Worm (Caenorhabditis elegans) whole organism, young adult: Measurements from ENCODE around the gene F47B8.2.

Source experiments
- B0035.1 ChIP-seq: sonication (generic microtip); optimal IDR thresholded peaks from 2 replicates; lab custom pipeline; 2016; ENCODE audit warnings: missing genetic modification characterization, mild to moderate bottlenecking, missing compliant biosample characterization, missing genotype, missing genetic modification reagents
- C17E4.6 ChIP-seq: fragments of 200-800 bp; sonication (Bioruptor generic); IDR thresholded peaks from 2 replicates; pipeline ENCODE4 v1.3.6; 2022; ENCODE audit warnings: missing genetic modification reagents, missing genetic modification characterization, missing compliant biosample characterization
- D2030.7 ChIP-seq: fragments of 200-800 bp; sonication (Bioruptor generic); IDR thresholded peaks from 2 replicates; pipeline ENCODE4 v1.3.6; 2022; ENCODE audit warnings: missing genetic modification reagents, missing genetic modification characterization, missing compliant biosample characterization
- F10E7.11 ChIP-seq: sonication (generic microtip); optimal IDR thresholded peaks from 2 replicates; lab custom pipeline; 2017; ENCODE audit warnings: mild to moderate bottlenecking, missing genetic modification characterization, moderate library complexity, missing compliant biosample characterization
- F39B2.1 ChIP-seq: fragments of 200-800 bp; sonication (Bioruptor generic); IDR thresholded peaks from 2 replicates; pipeline ENCODE4 v1.3.6; 2022; ENCODE audit warnings: missing genetic modification reagents, missing genetic modification characterization, missing compliant biosample characterization
- F57C9.4 ChIP-seq: sonication (generic microtip); optimal IDR thresholded peaks from 2 replicates; lab custom pipeline; 2017; ENCODE audit warnings: mild to moderate bottlenecking, missing genetic modification characterization, missing compliant biosample characterization
- K12H6.12 ChIP-seq: fragments of 200-800 bp; sonication (Bioruptor generic); optimal IDR thresholded peaks from 2 replicates; lab custom pipeline; 2018; ENCODE audit warnings: mild to moderate bottlenecking, missing genetic modification characterization, missing compliant biosample characterization
- T26A5.8 ChIP-seq: sonication (generic microtip); optimal IDR thresholded peaks from 2 replicates; lab custom pipeline; 2016; ENCODE audit warnings: missing genetic modification characterization, missing compliant biosample characterization
- Y53G8AR.9 ChIP-seq: fragments of 200-800 bp; sonication (Bioruptor generic); conservative IDR thresholded peaks from 2 replicates; pipeline ENCODE4 v1.3.6; 2022; ENCODE audit warnings: missing genetic modification reagents, missing genetic modification characterization, missing compliant biosample characterization
- ama-1 ChIP-seq, 3 experiments: fragments of 150-350 bp in 1 of 3; sonication (generic microtip) in 2 of 3; optimal IDR thresholded peaks; 2 replicates each; lab custom pipeline; 2014 to 2018; ENCODE audit warnings: missing biosample characterization in 2 of 3, missing genetic modification characterization in 2 of 3, missing genetic modification reagents in 2 of 3
- attf-6 ChIP-seq: fragments of 200-800 bp; sonication (Bioruptor generic); IDR thresholded peaks from 2 replicates; pipeline ENCODE4 v1.3.6; 2022; ENCODE audit warnings: missing genetic modification reagents, missing genetic modification characterization, missing compliant biosample characterization
- bed-1 ChIP-seq: fragments of 200-800 bp; sonication (Bioruptor generic); IDR thresholded peaks from 2 replicates; pipeline ENCODE4 v1.3.6; 2022; ENCODE audit warnings: missing genetic modification reagents, missing genetic modification characterization, missing compliant biosample characterization
- ceh-27 ChIP-seq: fragments of 200-800 bp; sonication (Bioruptor generic); optimal IDR thresholded peaks from 2 replicates; lab custom pipeline; 2018; ENCODE audit warnings: mild to moderate bottlenecking, missing genetic modification characterization, moderate library complexity, missing compliant biosample characterization
- die-1 ChIP-seq: sonication (generic microtip); optimal IDR thresholded peaks from 2 replicates; lab custom pipeline; 2016; ENCODE audit warnings: missing genotype, mild to moderate bottlenecking, missing genetic modification characterization, missing compliant biosample characterization
- egl-44 ChIP-seq: fragments of 200-800 bp; sonication (Bioruptor generic); IDR thresholded peaks from 2 replicates; pipeline ENCODE4 v1.3.6; 2022; ENCODE audit warnings: missing genetic modification reagents, missing genetic modification characterization, missing compliant biosample characterization
- ets-4 ChIP-seq: fragments of 200-800 bp; sonication (Bioruptor generic); optimal IDR thresholded peaks from 2 replicates; lab custom pipeline; 2018; ENCODE audit warnings: mild to moderate bottlenecking, missing genetic modification characterization, missing compliant biosample characterization
- hlh-26 ChIP-seq: fragments of 200-800 bp; sonication (Bioruptor generic); conservative IDR thresholded peaks from 2 replicates; pipeline ENCODE4 v1.3.6; 2022; ENCODE audit warnings: missing genetic modification reagents, missing genetic modification characterization, missing compliant biosample characterization
- hmg-1.2 ChIP-seq: fragments of 200-800 bp; sonication (Bioruptor generic); IDR thresholded peaks from 2 replicates; pipeline ENCODE4 v1.3.6; 2022; ENCODE audit warnings: missing genetic modification reagents, missing genetic modification characterization, missing compliant biosample characterization
- hmg-20 ChIP-seq: fragments of 200-800 bp; sonication (Bioruptor generic); IDR thresholded peaks from 2 replicates; pipeline ENCODE4 v1.3.6; 2022; ENCODE audit warnings: missing genetic modification reagents, missing genetic modification characterization, missing compliant biosample characterization
- hrde-1 ChIP-seq: sonication (generic microtip); optimal IDR thresholded peaks from 2 replicates; lab custom pipeline; 2016; ENCODE audit warnings: missing genetic modification characterization, mild to moderate bottlenecking, missing compliant biosample characterization, moderate library complexity, missing genotype, missing genetic modification reagents, borderline replicate concordance
- hsf-1 ChIP-seq: fragments of 200-800 bp; sonication (Bioruptor generic); IDR thresholded peaks from 2 replicates; pipeline ENCODE4 v1.3.6; 2022; ENCODE audit warnings: missing genetic modification reagents, missing genetic modification characterization, missing compliant biosample characterization
- lag-1 ChIP-seq: fragments of 200-800 bp; sonication (Bioruptor generic); IDR thresholded peaks from 2 replicates; pipeline ENCODE4 v1.3.6; 2022; ENCODE audit warnings: missing genetic modification reagents, missing genetic modification characterization, missing compliant biosample characterization
- lin-26 ChIP-seq: fragments of 200-800 bp; sonication (Bioruptor generic); IDR thresholded peaks from 2 replicates; pipeline ENCODE4 v1.3.6; 2022; ENCODE audit warnings: missing genetic modification reagents, missing genetic modification characterization, missing compliant biosample characterization
- lsy-27 ChIP-seq: sonication (generic microtip); optimal IDR thresholded peaks from 2 replicates; lab custom pipeline; 2017; ENCODE audit warnings: missing genetic modification characterization, mild to moderate bottlenecking, missing compliant biosample characterization, antibody characterized with exemption, missing genotype, borderline replicate concordance; ENCODE audit not compliant: insufficient read depth
- madf-10 ChIP-seq: sonication (generic microtip); optimal IDR thresholded peaks from 2 replicates; lab custom pipeline; 2016; ENCODE audit warnings: mild to moderate bottlenecking, missing genetic modification characterization, missing compliant biosample characterization
- madf-8 ChIP-seq: fragments of 200-800 bp; sonication (Bioruptor generic); conservative IDR thresholded peaks from 2 replicates; pipeline ENCODE4 v1.3.6; 2022; ENCODE audit warnings: missing genetic modification reagents, missing genetic modification characterization, missing compliant biosample characterization
- nfya-1 ChIP-seq: sonication (generic microtip); optimal IDR thresholded peaks from 2 replicates; lab custom pipeline; 2017; ENCODE audit warnings: antibody characterized with exemption, missing compliant biosample characterization, missing genetic modification characterization, borderline replicate concordance; ENCODE audit not compliant: insufficient read depth
- nfya-2 ChIP-seq: fragments of 200-800 bp; sonication (Bioruptor generic); IDR thresholded peaks from 2 replicates; pipeline ENCODE4 v1.3.6; 2022; ENCODE audit warnings: missing genetic modification reagents, missing genetic modification characterization, missing compliant biosample characterization
- nfyb-1 ChIP-seq: fragments of 200-800 bp; sonication (Bioruptor generic); IDR thresholded peaks from 2 replicates; pipeline ENCODE4 v1.3.6; 2022; ENCODE audit warnings: missing genetic modification reagents, missing genetic modification characterization, missing compliant biosample characterization
- nhr-80 ChIP-seq: sonication (generic microtip); optimal IDR thresholded peaks from 2 replicates; lab custom pipeline; 2016; ENCODE audit warnings: missing genetic modification characterization, missing compliant biosample characterization
- pbrm-1 ChIP-seq: fragments of 200-800 bp; sonication (Bioruptor generic); IDR thresholded peaks from 2 replicates; pipeline ENCODE4 v1.3.6; 2022; ENCODE audit warnings: missing genetic modification reagents, missing genetic modification characterization, missing compliant biosample characterization
- rec-8 ChIP-seq, 2 experiments: sonication (generic microtip); optimal IDR thresholded peaks; 2 replicates each; lab custom pipeline; 2016; ENCODE audit warnings: mild to moderate bottlenecking in 2 of 2, missing genetic modification characterization in 2 of 2, missing genetic modification reagents in 2 of 2, missing genotype in 2 of 2, missing biosample characterization in 1 of 2, missing compliant biosample characterization in 1 of 2, moderate library complexity in 1 of 2
- repo-1 ChIP-seq: sonication (generic microtip); optimal IDR thresholded peaks from 2 replicates; lab custom pipeline; 2017; ENCODE audit warnings: mild to moderate bottlenecking, missing genetic modification characterization, missing compliant biosample characterization
- snpc-1.1 ChIP-seq: sonication (generic microtip); optimal IDR thresholded peaks from 2 replicates; lab custom pipeline; 2017; ENCODE audit warnings: missing genetic modification characterization, mild to moderate bottlenecking, missing compliant biosample characterization, antibody characterized with exemption, moderate library complexity, missing genotype, missing genetic modification reagents; ENCODE audit not compliant: insufficient read depth
- snpc-3.4 ChIP-seq: sonication (generic microtip); optimal IDR thresholded peaks from 2 replicates; lab custom pipeline; 2017; ENCODE audit warnings: missing genetic modification characterization, mild to moderate bottlenecking, missing compliant biosample characterization, antibody characterized with exemption, moderate library complexity, missing genotype, missing genetic modification reagents
- snpc-4 ChIP-seq, 5 experiments: fragments of 150-350 bp in 1 of 5; sonication (generic microtip) in 4 of 5; optimal IDR thresholded peaks; 2 replicates each; lab custom pipeline; 2014 to 2018; ENCODE audit warnings: missing genetic modification characterization in 5 of 5, missing biosample characterization in 3 of 5, antibody characterized with exemption in 2 of 5, mild to moderate bottlenecking in 2 of 5, missing compliant biosample characterization in 2 of 5, missing genotype in 2 of 5, moderate library complexity in 2 of 5, missing genetic modification reagents in 1 of 5
- sptf-2 ChIP-seq: fragments of 200-800 bp; sonication (Bioruptor generic); optimal IDR thresholded peaks from 2 replicates; lab custom pipeline; 2018; ENCODE audit warnings: mild to moderate bottlenecking, missing genetic modification characterization, missing compliant biosample characterization
- tlf-1 ChIP-seq: fragments of 200-800 bp; sonication (Bioruptor generic); optimal IDR thresholded peaks from 2 replicates; lab custom pipeline; 2018; ENCODE audit warnings: mild to moderate bottlenecking, missing genetic modification characterization, missing compliant biosample characterization
- unc-62 ChIP-seq: fragments of 150-350 bp; optimal IDR thresholded peaks from 2 replicates; lab custom pipeline; 2014; ENCODE audit warnings: missing biosample characterization, missing genetic modification reagents, missing genetic modification characterization
- zfh-2 ChIP-seq: fragments of 200-800 bp; sonication (Bioruptor generic); conservative IDR thresholded peaks from 2 replicates; pipeline ENCODE4 v1.3.6; 2022; ENCODE audit warnings: missing genetic modification reagents, missing genetic modification characterization, missing compliant biosample characterization
- ztf-18 ChIP-seq: sonication (generic microtip); optimal IDR thresholded peaks from 2 replicates; lab custom pipeline; 2016; ENCODE audit warnings: missing genotype, mild to moderate bottlenecking, missing genetic modification characterization, missing compliant biosample characterization
- ztf-22 ChIP-seq: fragments of 200-800 bp; sonication (Bioruptor generic); optimal IDR thresholded peaks from 2 replicates; lab custom pipeline; 2018; ENCODE audit warnings: mild to moderate bottlenecking, missing genetic modification characterization, moderate library complexity, missing compliant biosample characterization
- ztf-3 ChIP-seq: fragments of 200-800 bp; sonication (Bioruptor generic); optimal IDR thresholded peaks from 2 replicates; lab custom pipeline; 2018; ENCODE audit warnings: mild to moderate bottlenecking, missing genetic modification characterization, missing compliant biosample characterization
- ztf-6 ChIP-seq: fragments of 200-800 bp; sonication (Bioruptor generic); IDR thresholded peaks from 2 replicates; pipeline ENCODE4 v1.3.6; 2022; ENCODE audit warnings: missing genetic modification reagents, missing genetic modification characterization, missing compliant biosample characterization

Gene F47B8.2

ce11 chrV:14361973-14362372, 45.5 kb upstream of the F47B8.2 start:
- TF ChIP-seq snpc-4 (GFP tag; optimal IDR thresholded peaks at IDR 0.05; lab: Kevin White, UChicago): no peak
- peak in 3 of 4 experiments; percentile 49 to 94 (median 89) for TF ChIP-seq snpc-4 (tag; optimal IDR thresholded peaks at IDR 0.05; lab: Kevin White, UChicago)
- no peak for TF ChIP-seq tlf-1 (GFP tag; lab: Kevin White, UChicago)
- TF ChIP-seq, all 124 proteins: peak for 1

ce11 chrV:14358577-14358976, 42.2 kb upstream of the F47B8.2 start, which contains the start of gene Y49A3A.4:
Y49A3A.4 (minus strand) TSS chrV:14358890.
- TF ChIP-seq attf-6 (0 out of 2 replicates have a peak, but pooled peaks have one; percentile 40), snpc-3.4 (tag; lab: Kevin White, UChicago) (no peak), nfya-2 (GFP tag; lab: Robert Waterston, UW) (no peak), hmg-20 (GFP tag; lab: Robert Waterston, UW) (no peak), ceh-27 (no peak), nfyb-1 (GFP tag; lab: Robert Waterston, UW) (no peak), lag-1 (GFP tag; lab: Robert Waterston, UW) (no peak), madf-8 (GFP tag; lab: Robert Waterston, UW) (no peak), hmg-1.2 (peak; percentile 32; the same call in 1 of the 2 replicates), F57C9.4 (tag; lab: Kevin White, UChicago) (no peak), die-1 (tag; lab: Kevin White, UChicago) (no peak), sptf-2 (GFP tag; lab: Kevin White, UChicago) (no peak), repo-1 (no peak), ztf-6 (GFP tag; lab: Robert Waterston, UW) (no peak), hsf-1 (GFP tag; lab: Robert Waterston, UW) (no peak), unc-62 (GFP tag; lab: Kevin White, UChicago) (no peak), C17E4.6 (GFP tag; lab: Robert Waterston, UW) (no peak), lsy-27 (tag; lab: Kevin White, UChicago) (no peak), T26A5.8 (tag; lab: Kevin White, UChicago) (no peak), madf-10 (no peak), B0035.1 (tag; lab: Kevin White, UChicago) (no peak), D2030.7 (GFP tag; lab: Robert Waterston, UW) (peak; percentile 37; the same call in 1 of the 2 replicates), ztf-3 (no peak), rec-8 (tag; optimal IDR thresholded peaks at IDR 0.05; lab: Kevin White, UChicago) (no peak), hlh-26 (no peak), lin-26 (GFP tag; lab: Robert Waterston, UW) (no peak), bed-1 (GFP tag; lab: Robert Waterston, UW) (no peak), ets-4 (no peak), F10E7.11 (no peak), nfya-1 (tag; lab: Kevin White, UChicago) (no peak), pbrm-1 (0 out of 2 replicates have a peak, but pooled peaks have one; percentile 38), ztf-18 (tag; lab: Kevin White, UChicago) (peak; percentile 18), ama-1 (optimal IDR thresholded peaks at IDR 0.05; lab: Kevin White, UChicago) (no peak), ama-1 (GFP tag; optimal IDR thresholded peaks at IDR 0.05; lab: Kevin White, UChicago) (no peak), F39B2.1 (GFP tag; lab: Robert Waterston, UW) (no peak), snpc-1.1 (tag; lab: Kevin White, UChicago) (peak; percentile 85), Y53G8AR.9 (GFP tag; lab: Robert Waterston, UW) (no peak), zfh-2 (0 out of 2 replicates have a peak, but pooled peaks have one; percentile 23), nhr-80 (no peak), hrde-1 (no peak), ztf-22 (GFP tag; lab: Kevin White, UChicago) (no peak), K12H6.12 (tag; lab: Kevin White, UChicago) (no peak), egl-44 (GFP tag; lab: Robert Waterston, UW) (no peak)
